Worm (Caenorhabditis elegans): ENCODE data around the gene K02E2.6.
A peak's percentile ranks its signal among the peaks of the same experiment; 100 is the strongest.

The K02E2.6 gene

DNA sequence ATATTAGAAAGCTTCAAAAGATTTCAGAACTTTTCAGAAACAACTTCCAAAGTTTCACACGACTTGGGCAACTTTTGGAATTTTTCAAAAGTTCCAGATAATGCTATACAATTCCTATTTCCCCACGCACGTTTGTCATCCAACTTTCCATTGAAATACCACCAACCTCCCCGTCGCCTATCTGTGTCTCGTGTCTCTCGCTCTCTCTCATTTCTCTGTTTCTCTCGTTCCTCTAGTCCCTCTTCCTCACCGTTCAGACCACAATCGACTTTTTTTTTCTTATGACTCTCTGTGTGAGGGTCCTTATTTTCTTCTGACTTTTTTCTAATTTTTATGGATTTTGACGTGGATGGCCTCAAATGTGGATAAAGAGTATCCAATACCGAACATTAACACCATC lies at the start of gene K02E2.6:
TSS of gene K02E2.6 (plus strand) at position 242 of the 400 bp plus-strand sequence.
- TF ChIP-seq mab-5 (tag; optimal IDR thresholded peaks at IDR 0.05) (no peak), sem-2 (GFP tag; optimal IDR thresholded peaks at IDR 0.05) (no peak), mep-1 (tag; optimal IDR thresholded peaks at IDR 0.05) (peak; percentile 11)

DNA sequence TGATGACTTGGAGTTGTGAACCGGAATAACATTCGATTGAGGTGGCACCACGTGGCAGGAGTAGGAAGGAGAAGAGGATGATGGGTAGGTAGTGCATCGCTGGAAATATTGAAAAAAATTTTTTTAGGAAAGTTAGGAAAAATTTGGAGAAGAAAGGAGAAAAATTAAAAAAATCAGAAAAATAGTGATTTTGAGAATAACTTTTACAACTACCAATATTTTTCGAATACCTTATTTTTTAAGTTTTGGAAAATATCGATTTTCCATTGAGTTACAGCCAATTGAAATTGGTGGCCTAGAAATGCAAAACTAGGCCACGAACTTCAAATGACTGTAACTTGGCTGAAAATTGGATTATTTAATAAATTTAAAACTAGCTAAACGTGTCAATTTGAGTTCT lies 45.1 kb upstream of the K02E2.6 start, which contains the start of gene Y38H6A.5:
TSS of gene Y38H6A.5 (minus strand) at position 101 of the 400 bp plus-strand sequence.
- no peak for TF ChIP-seq nhr-237 (tag; optimal IDR thresholded peaks at IDR 0.05)

ce11 chrV:20338020-20338419 lies 42.3 kb upstream of the K02E2.6 start:
- no peak for TF ChIP-seq nhr-12 (tag; optimal IDR thresholded peaks at IDR 0.05)
- TF ChIP-seq ces-1 (GFP tag; optimal IDR thresholded peaks at IDR 0.05), result peak; percentile 76

DNA sequence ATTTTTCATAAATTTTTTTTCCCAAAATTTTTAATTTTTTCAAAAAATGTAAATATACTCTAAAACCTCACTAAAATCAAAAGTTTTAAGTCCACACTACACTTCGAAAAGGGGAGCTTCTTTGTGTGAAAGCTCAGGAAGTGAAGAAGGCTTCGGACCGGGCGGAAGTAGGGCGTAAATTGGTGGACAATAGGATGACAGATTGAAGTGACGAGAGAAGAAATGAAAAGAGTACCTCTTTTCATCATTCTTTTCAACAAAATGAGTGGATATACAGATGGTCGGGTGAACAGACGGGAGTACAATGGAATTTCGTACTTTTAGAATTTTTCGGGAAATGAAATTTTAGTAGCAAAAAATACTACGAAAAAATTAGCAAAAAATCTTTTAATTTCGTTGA lies 41.5 kb upstream of the K02E2.6 start:
- no peak for TF ChIP-seq snpc-4 (tag; optimal IDR thresholded peaks at IDR 0.05)
- TF ChIP-seq ham-2 (GFP tag; optimal IDR thresholded peaks at IDR 0.05), result no peak
- peak; percentile 74 for TF ChIP-seq ces-1 (GFP tag; optimal IDR thresholded peaks at IDR 0.05)

ce11 chrV:20344889-20345288 lies 35.5 kb upstream of the K02E2.6 start, which contains the start of gene Y38H6A.3:
Y38H6A.3 (plus strand) TSS chrV:20345189.
- TF ChIP-seq lin-13 (tag; optimal IDR thresholded peaks at IDR 0.05) (no peak), unc-120 (tag; optimal IDR thresholded peaks at IDR 0.05; ENCODE audit: poor library complexity, severe bottlenecking) (no peak), drap-1 (GFP tag; optimal IDR thresholded peaks at IDR 0.05) (no peak)

DNA sequence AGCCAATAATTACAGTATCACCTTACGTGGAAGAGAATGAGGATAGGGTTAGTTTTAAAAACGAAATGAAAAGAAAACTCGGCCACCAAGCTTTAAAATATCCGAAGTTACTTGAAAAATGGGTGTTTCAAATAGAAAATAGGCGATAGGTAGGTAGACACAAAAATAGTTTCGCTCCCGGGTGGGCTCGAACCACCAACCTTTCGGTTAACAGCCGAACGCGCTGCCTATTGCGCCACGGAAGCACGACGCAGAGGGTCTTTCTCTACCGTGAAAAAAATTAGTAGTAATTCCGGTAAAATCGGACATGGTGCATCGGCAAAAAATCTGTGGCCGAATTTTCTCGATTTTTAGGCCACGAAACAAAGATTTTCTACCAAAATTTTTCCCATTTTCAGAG lies 32.7 kb upstream of the K02E2.6 start:
- TF ChIP-seq elt-3 (tag; optimal IDR thresholded peaks at IDR 0.05) (no peak), cnd-1 (tag; optimal IDR thresholded peaks at IDR 0.05) (no peak), hlh-1 (tag; optimal IDR thresholded peaks at IDR 0.05) (no peak), M03D4.4 (tag; optimal IDR thresholded peaks at IDR 0.05) (no peak), ceh-83 (GFP tag; optimal IDR thresholded peaks at IDR 0.05) (no peak), pha-4 (tag; optimal IDR thresholded peaks at IDR 0.05) (no peak), lin-13 (tag; optimal IDR thresholded peaks at IDR 0.05) (no peak), ces-1 (GFP tag; optimal IDR thresholded peaks at IDR 0.05) (no peak), snpc-4 (tag; optimal IDR thresholded peaks at IDR 0.05) (no peak), tbx-8 (GFP tag; optimal IDR thresholded peaks at IDR 0.05) (no peak), ham-2 (GFP tag; optimal IDR thresholded peaks at IDR 0.05) (no peak), flh-1 (GFP tag; optimal IDR thresholded peaks at IDR 0.05) (no peak)

- TF ChIP-seq drap-1 (GFP tag; optimal IDR thresholded peaks at IDR 0.05), result no peak
- TF ChIP-seq ceh-43 (GFP tag; optimal IDR thresholded peaks at IDR 0.05), result no peak
- TF ChIP-seq nhr-237 (tag; optimal IDR thresholded peaks at IDR 0.05), result no peak
- TF ChIP-seq bed-3 (GFP tag; optimal IDR thresholded peaks at IDR 0.05), result no peak
- no peak for TF ChIP-seq unc-39 (tag; optimal IDR thresholded peaks at IDR 0.05)
- TF ChIP-seq nhr-2 (tag; optimal IDR thresholded peaks at IDR 0.05), result no peak
- TF ChIP-seq hlh-1 (tag; optimal IDR thresholded peaks at IDR 0.05), result no peak
- no peak for TF ChIP-seq tbx-8 (GFP tag; optimal IDR thresholded peaks at IDR 0.05)
- no peak for TF ChIP-seq snpc-4 (tag; optimal IDR thresholded peaks at IDR 0.05)
- TF ChIP-seq sptf-1 (tag; optimal IDR thresholded peaks at IDR 0.05), result no peak
- TF ChIP-seq ceh-83 (GFP tag; optimal IDR thresholded peaks at IDR 0.05), result no peak
- TF ChIP-seq elt-1 (tag; optimal IDR thresholded peaks at IDR 0.05; ENCODE audit: borderline replicate concordance, insufficient read depth), result no peak
- no peak for TF ChIP-seq pha-4 (tag; optimal IDR thresholded peaks at IDR 0.05)
- TF ChIP-seq unc-120 (tag; optimal IDR thresholded peaks at IDR 0.05; ENCODE audit: poor library complexity, severe bottlenecking), result no peak
- no peak for TF ChIP-seq nhr-28 (tag; optimal IDR thresholded peaks at IDR 0.05)
- TF ChIP-seq mls-2 (tag; optimal IDR thresholded peaks at IDR 0.05), result no peak
- TF ChIP-seq nhr-76 (tag; optimal IDR thresholded peaks at IDR 0.05), result no peak
- no peak for TF ChIP-seq M03D4.4 (tag; optimal IDR thresholded peaks at IDR 0.05)
- no peak for TF ChIP-seq mep-1 (tag; optimal IDR thresholded peaks at IDR 0.05)
- no peak for TF ChIP-seq blmp-1 (tag; optimal IDR thresholded peaks at IDR 0.05)
These were observed 30.0 kb upstream of the K02E2.6 start for ce11 chrV:20350382-20350781.

Data from whole organism, mixed stage, embryonic.